Fruit fly (Drosophila melanogaster) whole organism, adult: ENCODE results near the gene Scr.

Experiments used
- CG11617 ChIP-seq: fragments of 200-800 bp; sonication (Bioruptor generic); optimal IDR thresholded peaks from 2 replicates; lab custom pipeline; 2017; ENCODE audit warnings: mild to moderate bottlenecking, missing biosample characterization, missing genetic modification reagents, missing genetic modification characterization
- CG33017 ChIP-seq: fragments of 200-800 bp; sonication (Bioruptor generic); optimal IDR thresholded peaks from 2 replicates; lab custom pipeline; 2018; ENCODE audit warnings: missing biosample characterization, mild to moderate bottlenecking, missing genetic modification characterization, moderate library complexity
- CG5204 ChIP-seq: fragments of 200-800 bp; sonication (Bioruptor generic); optimal IDR thresholded peaks from 2 replicates; lab custom pipeline; 2016; ENCODE audit warnings: missing biosample characterization, missing genetic modification characterization
- CG7045 ChIP-seq: fragments of 200-800 bp; sonication (Bioruptor generic); optimal IDR thresholded peaks from 2 replicates; lab custom pipeline; 2017; ENCODE audit warnings: missing biosample characterization, mild to moderate bottlenecking, missing genetic modification characterization
- Hr96 ChIP-seq: fragments of 200-800 bp; sonication (Bioruptor generic); optimal IDR thresholded peaks from 2 replicates; lab custom pipeline; 2016; ENCODE audit warnings: missing biosample characterization, missing genetic modification characterization
- Mnt ChIP-seq: fragments of 200-800 bp; sonication (Bioruptor generic); optimal IDR thresholded peaks from 2 replicates; lab custom pipeline; 2016; ENCODE audit warnings: missing biosample characterization, mild to moderate bottlenecking, missing genetic modification characterization
- cic ChIP-seq: fragments of 200-800 bp; sonication (Bioruptor generic); optimal IDR thresholded peaks from 2 replicates; lab custom pipeline; 2017; ENCODE audit warnings: missing biosample characterization, mild to moderate bottlenecking, missing genetic modification characterization, moderate library complexity
- kay ChIP-seq: fragments of 200-800 bp; sonication (Bioruptor generic); peaks from one replicate; lab custom pipeline; 2016; ENCODE audit warnings: missing biosample characterization, missing genetic modification characterization, borderline replicate concordance
- pad ChIP-seq: fragments of 200-800 bp; sonication (Bioruptor generic); optimal IDR thresholded peaks from 3 replicates; lab custom pipeline; 2017; ENCODE audit warnings: missing biosample characterization, missing genetic modification characterization, mild to moderate bottlenecking, moderate library complexity, missing genetic modification reagents
- tj ChIP-seq: fragments of 200-800 bp; sonication (Bioruptor generic); optimal IDR thresholded peaks from 3 replicates; lab custom pipeline; 2017; ENCODE audit warnings: missing biosample characterization, mild to moderate bottlenecking, missing genetic modification characterization, moderate library complexity

- TF ChIP-seq pad (GFP tag; lab: Kevin White, UChicago), result no peak
- no peak for TF ChIP-seq Mnt (GFP tag; lab: Kevin White, UChicago)
- TF ChIP-seq tj (GFP tag; lab: Kevin White, UChicago), result no peak
- TF ChIP-seq kay (GFP tag; lab: Kevin White, UChicago), result no peak
- no peak for TF ChIP-seq CG5204
- TF ChIP-seq CG33017 (tag; lab: Kevin White, UChicago), result no peak
- TF ChIP-seq cic (GFP tag; lab: Kevin White, UChicago), result no peak
- no peak for TF ChIP-seq CG11617 (GFP tag; lab: Kevin White, UChicago)
- no peak for TF ChIP-seq Hr96 (GFP tag; lab: Kevin White, UChicago)
- no peak for TF ChIP-seq CG7045 (GFP tag; lab: Kevin White, UChicago)
These were observed 30.7 kb downstream of the Scr start for dm6 chr3R:6818904-6819595.
